Worm (Caenorhabditis elegans): ENCODE data around the gene ceh-79.
A peak's percentile ranks its signal among the peaks of the same experiment; 100 is the strongest.

The ceh-79 gene

ce11 chrV:13262781-13263318, 38.8 kb upstream of the ceh-79 start (continued):
- TF ChIP-seq fos-1 (tag; optimal IDR thresholded peaks at IDR 0.05): no peak
- TF ChIP-seq mdl-1 (tag; optimal IDR thresholded peaks at IDR 0.05): peak in 1 of 2 experiments; percentile 38
- peak in 1 of 2 experiments; percentile 74 for TF ChIP-seq unc-62 (GFP tag; optimal IDR thresholded peaks at IDR 0.05 in 1 of 2)
- TF ChIP-seq unc-62 (tag; optimal IDR thresholded peaks at IDR 0.05): no peak
- TF ChIP-seq dmd-6 (GFP tag; IDR thresholded peaks at IDR 0.05): peak; percentile 92
- TF ChIP-seq ZK546.5 (tag; optimal IDR thresholded peaks at IDR 0.05): no peak
- TF ChIP-seq daf-16 (GFP tag; optimal IDR thresholded peaks at IDR 0.05): no peak
- peak; percentile 93 for TF ChIP-seq daf-16 (tag; optimal IDR thresholded peaks at IDR 0.05)
- peak; percentile 51 for TF ChIP-seq pqm-1 (tag; optimal IDR thresholded peaks at IDR 0.05)
- TF ChIP-seq nhr-28 (tag; optimal IDR thresholded peaks at IDR 0.05): peak; percentile 71
- TF ChIP-seq dmd-9 (GFP tag; IDR thresholded peaks at IDR 0.05): no peak
- 0 out of 2 replicates have a peak, but pooled peaks have one; percentile 45 for TF ChIP-seq tra-1 (GFP tag; IDR thresholded peaks at IDR 0.05)
- TF ChIP-seq nhr-6 (tag; optimal IDR thresholded peaks at IDR 0.05): peak; percentile 86
- peak in 1 of 2 experiments; percentile 72 for TF ChIP-seq hif-1 (tag; optimal IDR thresholded peaks at IDR 0.05)
- TF ChIP-seq hlh-11 (tag; optimal IDR thresholded peaks at IDR 0.05): peak; percentile 76
- TF ChIP-seq nhr-42 (GFP tag; IDR thresholded peaks at IDR 0.05): 0 out of 2 replicates have a peak, but pooled peaks have one; percentile 24
- no peak for TF ChIP-seq ztf-7 (tag; optimal IDR thresholded peaks at IDR 0.05)
- TF ChIP-seq hmg-1.1 (GFP tag; IDR thresholded peaks at IDR 0.05): 0 out of 2 replicates have a peak, but pooled peaks have one; percentile 16

- TF ChIP-seq ztf-11 (tag; optimal IDR thresholded peaks at IDR 0.05) (no peak), nhr-111 (GFP tag; optimal IDR thresholded peaks at IDR 0.05) (no peak), T26A8.4 (GFP tag; IDR thresholded peaks at IDR 0.05) (no peak), lsy-2 (tag; optimal IDR thresholded peaks at IDR 0.05) (no peak), dve-1 (tag; optimal IDR thresholded peaks at IDR 0.05; ENCODE audit: insufficient read depth) (no peak), daf-12 (tag; optimal IDR thresholded peaks at IDR 0.05) (no peak), ctbp-1 (GFP tag; IDR thresholded peaks at IDR 0.05) (no peak), nhr-25 (tag; optimal IDR thresholded peaks at IDR 0.05; ENCODE audit: borderline replicate concordance, insufficient read depth) (no peak), nhr-6 (tag; optimal IDR thresholded peaks at IDR 0.05) (no peak), spr-1 (tag; optimal IDR thresholded peaks at IDR 0.05) (no peak), mdt-29 (GFP tag; IDR thresholded peaks at IDR 0.05) (no peak), nhr-76 (tag; optimal IDR thresholded peaks at IDR 0.05) (no peak), snpc-1.2 (GFP tag; IDR thresholded peaks at IDR 0.05) (no peak), F49E8.2 (tag; optimal IDR thresholded peaks at IDR 0.05; ENCODE audit: borderline replicate concordance) (no peak), madf-5 (GFP tag; IDR thresholded peaks at IDR 0.05) (no peak), ceh-82 (tag; optimal IDR thresholded peaks at IDR 0.05) (no peak), ZK337.2 (GFP tag; IDR thresholded peaks at IDR 0.05) (no peak), set-16 (GFP tag; IDR thresholded peaks at IDR 0.05) (no peak), Y75B8A.6 (GFP tag; IDR thresholded peaks at IDR 0.05) (no peak)
Measured at ce11 chrV:13264245-13264644, 37.4 kb upstream of the ceh-79 start, which contains the start of gene zip-5. zip-5 (plus strand) TSS chrV:13264545.

DNA sequence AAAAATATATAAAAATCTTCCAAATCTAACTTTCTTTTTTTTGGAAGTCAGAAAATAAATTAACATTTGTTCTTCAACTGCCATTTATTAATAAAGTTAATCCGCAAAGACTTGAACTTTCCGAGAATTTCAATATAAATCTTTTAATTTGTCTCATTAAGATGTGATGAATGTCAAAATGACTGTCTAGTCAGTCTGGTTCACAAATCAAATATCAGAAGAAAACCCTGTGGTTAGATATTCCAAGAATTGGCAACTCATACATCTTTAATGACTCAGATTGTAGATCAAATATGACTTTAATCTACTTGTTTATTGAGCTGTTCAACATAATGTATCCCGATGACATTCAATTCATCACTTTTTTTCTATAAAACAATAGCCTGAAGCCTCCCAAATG, 36.0 kb upstream of the ceh-79 start:
- TF ChIP-seq egl-43 (GFP tag; IDR thresholded peaks at IDR 0.05) (no peak), zfp-3 (GFP tag; conservative IDR thresholded peaks at IDR 0.05) (no peak), arid-1 (GFP tag; conservative IDR thresholded peaks at IDR 0.05) (no peak), ceh-62 (tag; optimal IDR thresholded peaks at IDR 0.05) (no peak), gei-8 (GFP tag; optimal IDR thresholded peaks at IDR 0.05) (no peak), unc-62 (GFP tag; optimal IDR thresholded peaks at IDR 0.05 in 1 of 2) (no peak), unc-62 (tag; optimal IDR thresholded peaks at IDR 0.05) (no peak), lsy-2 (tag; optimal IDR thresholded peaks at IDR 0.05) (no peak), ces-1 (GFP tag; optimal IDR thresholded peaks at IDR 0.05) (no peak), tra-1 (GFP tag; IDR thresholded peaks at IDR 0.05) (no peak), nhr-41 (GFP tag; IDR thresholded peaks at IDR 0.05) (no peak), nhr-6 (tag; optimal IDR thresholded peaks at IDR 0.05) (no peak), dmd-9 (GFP tag; IDR thresholded peaks at IDR 0.05) (no peak)

All from whole organism, L4 larva.